Worm (Caenorhabditis elegans) whole organism, L1 larva: ENCODE data around the gene K08D10.11.
A peak's percentile ranks its signal among the peaks of the same experiment; 100 is the strongest.

Experiments used
- C16A3.4 ChIP-seq: fragments of 150-350 bp; optimal IDR thresholded peaks from 2 replicates; lab custom pipeline; 2014; ENCODE audit warnings: missing biosample characterization, missing genetic modification characterization
- C34B4.2 ChIP-seq: sonication (generic microtip); optimal IDR thresholded peaks from 2 replicates; lab custom pipeline; 2017; ENCODE audit warnings: mild to moderate bottlenecking, missing genetic modification characterization, missing compliant biosample characterization
- Y116A8C.19 ChIP-seq: sonication (generic microtip); optimal IDR thresholded peaks from 2 replicates; lab custom pipeline; 2016; ENCODE audit warnings: missing compliant biosample characterization, missing genetic modification characterization, borderline replicate concordance
- aha-1 ChIP-seq: fragments of 150-350 bp; optimal IDR thresholded peaks from 2 replicates; lab custom pipeline; 2014; ENCODE audit warnings: missing biosample characterization, missing genetic modification characterization
- blmp-1 ChIP-seq: fragments of 150-350 bp; optimal IDR thresholded peaks from 2 replicates; lab custom pipeline; 2014; ENCODE audit warnings: missing biosample characterization, missing genetic modification characterization
- ceh-8 ChIP-seq: fragments of 200-800 bp; sonication (Bioruptor generic); optimal IDR thresholded peaks from 2 replicates; lab custom pipeline; 2018; ENCODE audit warnings: mild to moderate bottlenecking, missing genetic modification characterization, moderate library complexity, missing compliant biosample characterization
- dpl-1 ChIP-seq, 3 experiments: fragments of 150-350 bp in 2 of 3; sonication (generic microtip) in 1 of 3; optimal IDR thresholded peaks; 2 replicates each; lab custom pipeline; 2014 to 2017; ENCODE audit warnings: missing biosample characterization in 3 of 3, missing genetic modification characterization in 3 of 3, missing genetic modification reagents in 3 of 3
- dsc-1 ChIP-seq: sonication (generic microtip); optimal IDR thresholded peaks from 2 replicates; lab custom pipeline; 2016; ENCODE audit warnings: mild to moderate bottlenecking, missing genetic modification characterization, missing compliant biosample characterization
- efl-1 ChIP-seq, 4 experiments: fragments of 150-350 bp; optimal IDR thresholded peaks in 3 of 4; peaks in 1 of 4; 1 replicate in 1 of 4; 2 replicates in 3 of 4; lab custom pipeline; 2014; ENCODE audit warnings: missing biosample characterization in 2 of 4, missing genetic modification characterization in 2 of 4, missing genetic modification reagents in 2 of 4
- elt-2 ChIP-seq: sonication (generic microtip); optimal IDR thresholded peaks from 2 replicates; lab custom pipeline; 2016; ENCODE audit warnings: missing genetic modification characterization, mild to moderate bottlenecking, inconsistent platforms, missing compliant biosample characterization, missing genetic modification reagents
- ets-5 ChIP-seq: fragments of 200-800 bp; sonication (Bioruptor generic); IDR thresholded peaks from 2 replicates; pipeline ENCODE4 v1.3.6; 2022; ENCODE audit warnings: missing genetic modification characterization, missing compliant biosample characterization
- fkh-10 ChIP-seq: sonication (generic microtip); optimal IDR thresholded peaks from 2 replicates; lab custom pipeline; 2017; ENCODE audit warnings: missing biosample characterization, missing genetic modification reagents, missing genetic modification characterization
- fkh-4 ChIP-seq: sonication (generic microtip); optimal IDR thresholded peaks from 2 replicates; lab custom pipeline; 2016; ENCODE audit warnings: missing compliant biosample characterization, missing genetic modification characterization, borderline replicate concordance
- fkh-8 ChIP-seq: sonication (generic microtip); optimal IDR thresholded peaks from 2 replicates; lab custom pipeline; 2016; ENCODE audit warnings: mild to moderate bottlenecking, missing genetic modification characterization, missing compliant biosample characterization
- grh-1 ChIP-seq: fragments of 200-800 bp; sonication (Bioruptor generic); IDR thresholded peaks from 2 replicates; pipeline ENCODE4 v1.3.6; 2022; ENCODE audit warnings: missing genetic modification reagents, missing genetic modification characterization, missing compliant biosample characterization
- hlh-4 ChIP-seq: sonication (generic microtip); optimal IDR thresholded peaks from 2 replicates; lab custom pipeline; 2016; ENCODE audit warnings: mild to moderate bottlenecking, missing genetic modification characterization, missing compliant biosample characterization
- jun-1 ChIP-seq: fragments of 150-350 bp; optimal IDR thresholded peaks from 2 replicates; lab custom pipeline; 2014; ENCODE audit warnings: missing biosample characterization, missing genetic modification reagents, missing genetic modification characterization
- lin-39 ChIP-seq: fragments of 150-350 bp; optimal IDR thresholded peaks from 2 replicates; lab custom pipeline; 2014; ENCODE audit warnings: missing biosample characterization, missing genetic modification reagents, missing genetic modification characterization
- lir-3 ChIP-seq: sonication (generic microtip); optimal IDR thresholded peaks from 2 replicates; lab custom pipeline; 2016; ENCODE audit warnings: mild to moderate bottlenecking, missing genetic modification characterization, moderate library complexity, missing compliant biosample characterization; ENCODE audit not compliant: poor library complexity
- lsy-2 ChIP-seq, 2 experiments: fragments of 150-350 bp; optimal IDR thresholded peaks; 2 replicates each; lab custom pipeline; 2014; ENCODE audit warnings: missing biosample characterization in 2 of 2, missing genetic modification characterization in 2 of 2
- mab-9 ChIP-seq: fragments of 200-800 bp; sonication (Bioruptor generic); IDR thresholded peaks from 2 replicates; pipeline ENCODE4 v1.3.6; 2022; ENCODE audit warnings: missing genetic modification reagents, missing genetic modification characterization, missing compliant biosample characterization
- mef-2 ChIP-seq: fragments of 150-350 bp; optimal IDR thresholded peaks from 2 replicates; lab custom pipeline; 2014; ENCODE audit warnings: missing biosample characterization, missing genetic modification characterization
- mep-1 ChIP-seq: fragments of 150-350 bp; optimal IDR thresholded peaks from 2 replicates; lab custom pipeline; 2014; ENCODE audit warnings: missing biosample characterization, missing genetic modification characterization
- nhr-11 ChIP-seq: fragments of 150-350 bp; optimal IDR thresholded peaks from 2 replicates; lab custom pipeline; 2014; ENCODE audit warnings: missing biosample characterization, missing genetic modification characterization
- nhr-20 ChIP-seq: sonication (generic microtip); optimal IDR thresholded peaks from 2 replicates; lab custom pipeline; 2016; ENCODE audit warnings: mild to moderate bottlenecking, missing genetic modification characterization, missing compliant biosample characterization
- nhr-237 ChIP-seq: fragments of 150-350 bp; optimal IDR thresholded peaks from 2 replicates; lab custom pipeline; 2014; ENCODE audit warnings: missing biosample characterization, missing genetic modification characterization
- nhr-84 ChIP-seq: sonication (generic microtip); optimal IDR thresholded peaks from 2 replicates; lab custom pipeline; 2017; ENCODE audit warnings: missing biosample characterization, missing genetic modification characterization
- nhr-85 ChIP-seq: sonication (generic microtip); peaks from one replicate; lab custom pipeline; 2016; ENCODE audit warnings: missing genetic modification characterization, inconsistent platforms, missing compliant biosample characterization
- nhr-90 ChIP-seq: sonication (generic microtip); optimal IDR thresholded peaks from 2 replicates; lab custom pipeline; 2016; ENCODE audit warnings: mild to moderate bottlenecking, missing genetic modification characterization, missing compliant biosample characterization; ENCODE audit not compliant: poor library complexity
- pag-3 ChIP-seq: sonication (generic microtip); optimal IDR thresholded peaks from 2 replicates; lab custom pipeline; 2017; ENCODE audit warnings: missing genetic modification characterization, mild to moderate bottlenecking, missing compliant biosample characterization, antibody characterized with exemption, borderline replicate concordance; ENCODE audit not compliant: insufficient read depth
- pqm-1 ChIP-seq: sonication (generic microtip); optimal IDR thresholded peaks from 3 replicates; lab custom pipeline; 2017; ENCODE audit warnings: missing biosample characterization, missing genetic modification characterization
- rnt-1 ChIP-seq: sonication (generic microtip); optimal IDR thresholded peaks from 2 replicates; lab custom pipeline; 2016; ENCODE audit warnings: mild to moderate bottlenecking, missing genetic modification characterization, moderate library complexity, missing compliant biosample characterization
- sox-4 ChIP-seq: sonication (generic microtip); optimal IDR thresholded peaks from 2 replicates; lab custom pipeline; 2016; ENCODE audit warnings: missing genetic modification characterization, missing compliant biosample characterization
- sptf-1 ChIP-seq: fragments of 150-350 bp; optimal IDR thresholded peaks from 2 replicates; lab custom pipeline; 2014; ENCODE audit warnings: missing biosample characterization, missing genetic modification characterization
- unc-62 ChIP-seq: fragments of 150-350 bp; optimal IDR thresholded peaks from 2 replicates; lab custom pipeline; 2014; ENCODE audit warnings: missing biosample characterization, missing genetic modification reagents, missing genetic modification characterization
- xbp-1 ChIP-seq: sonication (generic microtip); optimal IDR thresholded peaks from 2 replicates; lab custom pipeline; 2016; ENCODE audit warnings: missing genetic modification characterization, missing compliant biosample characterization
- zip-4 ChIP-seq: fragments of 200-800 bp; sonication (Bioruptor generic); optimal IDR thresholded peaks from 2 replicates; lab custom pipeline; 2018; ENCODE audit warnings: mild to moderate bottlenecking, missing genetic modification characterization, moderate library complexity, missing compliant biosample characterization

K08D10.11 gene

DNA sequence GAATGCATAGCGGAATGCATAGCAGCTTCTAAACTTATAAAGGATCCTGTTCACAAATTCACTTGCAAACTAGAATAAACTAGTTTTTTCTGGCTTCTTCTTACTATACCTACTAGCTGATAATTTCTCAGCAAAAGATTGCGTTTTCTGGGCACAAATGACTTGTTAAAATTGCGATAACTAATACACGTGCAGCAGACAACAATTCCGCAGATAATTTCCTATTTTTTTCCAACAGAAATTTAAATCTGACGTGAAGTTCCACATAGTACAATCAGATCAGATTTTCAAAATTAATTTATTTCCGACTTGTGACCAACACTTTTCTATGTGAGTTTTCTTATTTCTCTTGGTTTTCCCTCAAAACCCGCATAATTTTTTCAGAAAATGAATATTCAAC lies 21.6 kb downstream of the K08D10.11 start, which contains the start of gene scrm-8:
scrm-8 (plus strand) TSS at position 301 of the 400 bp plus-strand sequence.
- no peak for TF ChIP-seq dsc-1 (tag; lab: Kevin White, UChicago)
- no peak for TF ChIP-seq pqm-1
- no peak for TF ChIP-seq elt-2
- TF ChIP-seq mab-9 (GFP tag; lab: Robert Waterston, UW), result no peak
- TF ChIP-seq sptf-1 (tag; lab: Kevin White, UChicago), result no peak
- no peak for TF ChIP-seq sox-4
- TF ChIP-seq Y116A8C.19 (tag; lab: Kevin White, UChicago), result no peak
- TF ChIP-seq nhr-85 (tag; lab: Kevin White, UChicago), result no peak
- no peak for TF ChIP-seq mep-1 (tag; lab: Kevin White, UChicago)
- no peak for TF ChIP-seq hlh-4 (tag; lab: Kevin White, UChicago)
- TF ChIP-seq fkh-8 (tag; lab: Kevin White, UChicago), result no peak
- no peak for TF ChIP-seq xbp-1 (tag; lab: Kevin White, UChicago)
- TF ChIP-seq nhr-90 (tag; lab: Kevin White, UChicago), result no peak
- TF ChIP-seq ceh-8 (GFP tag; lab: Kevin White, UChicago), result no peak
- TF ChIP-seq, all 84 proteins: peak for 0

DNA sequence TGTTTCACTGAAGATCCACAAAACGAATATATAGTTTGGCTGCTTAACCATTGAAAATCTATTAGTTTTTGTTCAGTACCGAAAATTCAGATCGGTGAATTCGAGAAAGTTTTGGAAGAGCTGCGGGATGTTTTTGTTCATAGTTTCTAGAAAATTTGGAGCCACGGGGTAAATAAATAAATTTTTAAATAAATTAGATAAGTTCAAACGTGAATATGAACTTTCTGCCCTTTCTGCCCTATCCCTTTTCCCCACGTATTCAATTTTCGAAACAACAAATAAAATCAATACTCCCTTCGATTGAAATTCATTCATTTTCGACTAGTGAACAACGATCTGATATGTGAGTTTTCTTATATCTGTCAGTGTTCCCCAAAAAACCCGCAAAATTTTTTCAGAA lies 23.9 kb downstream of the K08D10.11 start, which contains the start of gene scrm-5:
scrm-5 (plus strand) TSS at position 301 of the 400 bp plus-strand sequence.
- no peak for TF ChIP-seq nhr-11 (tag; lab: Kevin White, UChicago)
- no peak for TF ChIP-seq fkh-4
- no peak for TF ChIP-seq rnt-1
- TF ChIP-seq nhr-20 (tag; lab: Kevin White, UChicago), result no peak
- TF ChIP-seq C16A3.4, result no peak
- no peak for TF ChIP-seq lsy-2 (tag; optimal IDR thresholded peaks at IDR 0.05; lab: Kevin White, UChicago)
- no peak for TF ChIP-seq dsc-1 (tag; lab: Kevin White, UChicago)
- no peak for TF ChIP-seq nhr-237 (tag; lab: Kevin White, UChicago)
- TF ChIP-seq mab-9 (GFP tag; lab: Robert Waterston, UW), result no peak
- no peak for TF ChIP-seq sox-4
- no peak for TF ChIP-seq mef-2 (tag; lab: Kevin White, UChicago)
- no peak for TF ChIP-seq pag-3 (tag; lab: Kevin White, UChicago)
- no peak for TF ChIP-seq efl-1 (optimal IDR thresholded peaks at IDR 0.05; lab: Kevin White, UChicago)
- TF ChIP-seq efl-1 (GFP tag; optimal IDR thresholded peaks at IDR 0.05 in 1 of 2; lab: Kevin White, UChicago), result no peak
- TF ChIP-seq aha-1 (tag; lab: Kevin White, UChicago), result no peak
- no peak for TF ChIP-seq C34B4.2 (tag; lab: Kevin White, UChicago)
- TF ChIP-seq fkh-10 (GFP tag; lab: Kevin White, UChicago), result no peak
- no peak for TF ChIP-seq grh-1 (GFP tag; lab: Robert Waterston, UW)
- no peak for TF ChIP-seq lir-3 (tag; lab: Kevin White, UChicago)
- TF ChIP-seq, all 84 proteins: peak for 0

DNA sequence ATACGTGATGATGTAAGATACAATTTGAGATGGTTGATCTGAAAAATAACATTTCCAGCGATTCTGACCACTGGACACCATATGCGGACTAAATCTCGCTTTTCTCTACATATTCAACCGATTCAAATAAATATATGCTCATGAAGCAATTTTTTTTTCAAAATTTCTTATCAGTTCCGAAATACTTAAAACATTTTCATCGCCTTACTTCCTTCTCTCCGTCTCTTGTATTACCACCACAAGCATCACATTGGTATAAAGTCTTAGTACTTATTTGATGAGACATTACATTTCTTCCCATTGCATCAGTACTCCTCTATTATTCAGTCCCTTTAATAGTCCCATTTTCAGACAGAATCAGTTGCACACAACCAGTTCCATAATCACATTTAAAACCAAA lies 31.4 kb downstream of the K08D10.11 start, which contains the start of gene K08D10.14:
K08D10.14 (plus strand) TSS at position 301 of the 400 bp plus-strand sequence.
- peak; percentile 19 for TF ChIP-seq elt-2
- TF ChIP-seq blmp-1 (tag; lab: Kevin White, UChicago), result no peak
- no peak for TF ChIP-seq nhr-85 (tag; lab: Kevin White, UChicago)

DNA sequence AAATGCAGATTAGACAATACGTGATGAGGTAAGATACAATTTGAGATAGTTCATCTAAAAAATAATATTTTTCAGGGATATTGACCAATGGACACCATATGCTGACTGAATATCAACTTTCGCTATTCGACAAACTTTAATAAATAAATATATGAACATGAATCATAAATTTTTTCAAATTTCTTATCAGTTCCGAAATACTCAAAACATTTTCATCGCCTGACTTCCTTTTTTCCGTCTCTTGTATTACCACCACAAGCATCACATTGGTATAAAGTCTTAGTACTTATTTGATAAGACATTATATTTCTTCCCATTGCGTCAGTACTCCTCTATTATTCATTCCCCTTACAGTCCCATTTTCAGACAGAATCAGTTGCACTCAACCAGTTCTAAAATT lies 33.9 kb downstream of the K08D10.11 start, which contains the start of the genes K08D10.10 and R07C12.1:
K08D10.10 (plus strand) TSS at position 93 of the 400 bp plus-strand sequence.
R07C12.1 (plus strand) TSS at position 314 of the 400 bp plus-strand sequence.
- TF ChIP-seq lin-39 (tag; lab: Kevin White, UChicago), result no peak
- TF ChIP-seq elt-2, result peak; percentile 79
- TF ChIP-seq dpl-1 (GFP tag; optimal IDR thresholded peaks at IDR 0.05; lab: Kevin White, UChicago), result no peak

DNA sequence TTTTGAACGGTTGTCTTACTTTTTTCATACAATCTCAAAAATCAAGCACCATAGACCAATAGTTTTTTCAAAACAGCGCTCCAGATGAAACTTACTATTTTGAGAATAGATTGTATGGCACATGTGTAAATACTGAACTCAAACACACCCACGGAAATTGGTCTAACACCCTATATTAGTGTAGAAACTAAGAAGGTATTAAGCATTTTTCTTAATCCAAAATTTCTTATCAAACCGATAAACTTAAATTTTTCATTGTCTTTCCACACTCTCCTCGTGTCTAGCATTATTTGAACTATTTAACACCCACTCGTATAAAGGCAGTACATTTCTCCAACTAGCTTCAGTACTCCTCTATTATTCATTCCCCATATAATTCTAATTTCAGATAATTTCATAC lies 35.9 kb downstream of the K08D10.11 start:
- TF ChIP-seq nhr-84 (tag; lab: Kevin White, UChicago) (no peak), unc-62 (GFP tag; lab: Kevin White, UChicago) (no peak), mab-9 (GFP tag; lab: Robert Waterston, UW) (no peak), jun-1 (tag; lab: Kevin White, UChicago) (no peak), zip-4 (no peak), ets-5 (no peak), elt-2 (peak; percentile 58), efl-1 (optimal IDR thresholded peaks at IDR 0.05; lab: Kevin White, UChicago) (no peak), efl-1 (GFP tag; optimal IDR thresholded peaks at IDR 0.05 in 1 of 2; lab: Kevin White, UChicago) (peak in 1 of 2 experiments; percentile 57)
